Fruit fly (Drosophila melanogaster) whole organism, embryonic: ENCODE measurements around the gene CG8206.

ENCODE experiments used
- Awh ChIP-seq: fragments of 200-800 bp; sonication (Bioruptor generic); IDR thresholded peaks from 2 replicates; pipeline ENCODE4, ENCODE4 v1.3.6; 2022; ENCODE audit warnings: missing biosample characterization, missing genetic modification characterization
- B-H1 ChIP-seq: fragments of 200-800 bp; sonication (Bioruptor generic); IDR thresholded peaks from 3 replicates; pipeline ENCODE4 v1.3.6; 2022; ENCODE audit warnings: missing biosample characterization, missing genetic modification characterization
- Bdp1 ChIP-seq: fragments of 200-800 bp; sonication (Bioruptor generic); optimal IDR thresholded peaks from 3 replicates; lab custom pipeline; 2016; ENCODE audit warnings: missing biosample characterization, missing genetic modification characterization
- Bgb ChIP-seq: fragments of 200-800 bp; sonication (Bioruptor generic); IDR thresholded peaks from 2 replicates; pipeline ENCODE4 v1.3.6; 2022; ENCODE audit warnings: missing biosample characterization, missing genetic modification characterization; ENCODE audit not compliant: partially characterized antibody
- CG10274 ChIP-seq: fragments of 200-800 bp; sonication (Bioruptor generic); optimal IDR thresholded peaks from 3 replicates; lab custom pipeline; 2017; ENCODE audit warnings: missing biosample characterization, mild to moderate bottlenecking, missing genetic modification characterization
- CG10321 ChIP-seq: fragments of 200-800 bp; sonication (Bioruptor generic); IDR thresholded peaks from 2 replicates; pipeline ENCODE4 v1.3.6; 2022; ENCODE audit warnings: missing biosample characterization, missing genetic modification characterization
- CG10462 ChIP-seq: fragments of 200-800 bp; sonication (Bioruptor generic); optimal IDR thresholded peaks from 2 replicates; lab custom pipeline; 2016; ENCODE audit warnings: missing biosample characterization, missing genetic modification characterization
- CG11504 ChIP-seq: fragments of 200-800 bp; sonication (Bioruptor generic); optimal IDR thresholded peaks from 3 replicates; lab custom pipeline; 2019; ENCODE audit warnings: missing biosample characterization, mild to moderate bottlenecking, missing genetic modification characterization, moderate library complexity
- CG11723 ChIP-seq: fragments of 200-800 bp; sonication (Bioruptor generic); optimal IDR thresholded peaks from 2 replicates; lab custom pipeline; 2017; ENCODE audit warnings: missing biosample characterization, mild to moderate bottlenecking, missing genetic modification characterization
- CG13296 ChIP-seq: fragments of 200-800 bp; sonication (Bioruptor generic); optimal IDR thresholded peaks from 3 replicates; lab custom pipeline; 2018; ENCODE audit warnings: missing biosample characterization, mild to moderate bottlenecking, missing genetic modification characterization
- CG14014 ChIP-seq: fragments of 200-800 bp; sonication (Bioruptor generic); IDR thresholded peaks from 2 replicates; pipeline ENCODE4 v1.3.6; 2022; ENCODE audit warnings: missing biosample characterization, missing genetic modification characterization
- CG14860 ChIP-seq: fragments of 200-800 bp; sonication (Bioruptor generic); IDR thresholded peaks from 3 replicates; pipeline ENCODE4 v1.3.6; 2022; ENCODE audit warnings: missing biosample characterization, missing genetic modification characterization; ENCODE audit not compliant: partially characterized antibody
- CG15269 ChIP-seq: fragments of 200-800 bp; sonication (Bioruptor generic); optimal IDR thresholded peaks from 2 replicates; lab custom pipeline; 2018; ENCODE audit warnings: missing biosample characterization, mild to moderate bottlenecking, missing genetic modification characterization, moderate library complexity
- CG16779 ChIP-seq: fragments of 200-800 bp; sonication (Bioruptor generic); IDR thresholded peaks from 2 replicates; pipeline ENCODE4 v1.3.6; 2022; ENCODE audit warnings: missing biosample characterization, missing genetic modification characterization
- CG2199 ChIP-seq: fragments of 200-800 bp; sonication (Bioruptor generic); IDR thresholded peaks from 3 replicates; pipeline ENCODE4 v1.3.6; 2022; ENCODE audit warnings: missing biosample characterization, missing genetic modification characterization
- CG2875 ChIP-seq: fragments of 200-800 bp; sonication (Bioruptor generic); optimal IDR thresholded peaks from 2 replicates; lab custom pipeline; 2017; ENCODE audit warnings: missing biosample characterization, mild to moderate bottlenecking, missing genetic modification characterization, missing genetic modification reagents
- CG30431 ChIP-seq: fragments of 200-800 bp; sonication (Bioruptor generic); optimal IDR thresholded peaks from 2 replicates; lab custom pipeline; 2017; ENCODE audit warnings: missing biosample characterization, missing genetic modification characterization
- CG3407 ChIP-seq: fragments of 200-800 bp; sonication (Bioruptor generic); optimal IDR thresholded peaks from 2 replicates; lab custom pipeline; 2018; ENCODE audit warnings: missing biosample characterization, mild to moderate bottlenecking, missing genetic modification characterization
- CG4424 ChIP-seq: fragments of 200-800 bp; sonication (Bioruptor generic); optimal IDR thresholded peaks from 3 replicates; lab custom pipeline; 2016; ENCODE audit warnings: missing biosample characterization, missing genetic modification characterization
- CG6254 ChIP-seq: fragments of 200-800 bp; sonication (Bioruptor generic); optimal IDR thresholded peaks from 3 replicates; lab custom pipeline; 2017; ENCODE audit warnings: mild to moderate bottlenecking, missing biosample characterization, missing genetic modification reagents, missing genetic modification characterization
- CG7357 ChIP-seq: fragments of 200-800 bp; sonication (Bioruptor generic); IDR thresholded peaks from 3 replicates; pipeline ENCODE4 v1.3.6; 2022; ENCODE audit warnings: missing biosample characterization, missing genetic modification characterization
- CG7786 ChIP-seq: fragments of 200-800 bp; sonication (Bioruptor generic); optimal IDR thresholded peaks from 2 replicates; lab custom pipeline; 2016; ENCODE audit warnings: missing biosample characterization, missing genetic modification characterization
- CG9609 ChIP-seq: fragments of 200-800 bp; sonication (Bioruptor generic); optimal IDR thresholded peaks from 3 replicates; lab custom pipeline; 2016; ENCODE audit warnings: missing biosample characterization, missing genetic modification characterization
- CkIIα-i1 ChIP-seq: fragments of 200-800 bp; sonication (Bioruptor generic); IDR thresholded peaks from 2 replicates; pipeline ENCODE4 v1.3.6; 2022; ENCODE audit warnings: missing biosample characterization, missing genetic modification characterization
- CoRest ChIP-seq: fragments of 200-800 bp; sonication (Bioruptor generic); optimal IDR thresholded peaks from 3 replicates; lab custom pipeline; 2018; ENCODE audit warnings: missing biosample characterization, mild to moderate bottlenecking, missing genetic modification characterization, moderate library complexity
- D ChIP-seq, 2 experiments: fragments of 200-800 bp in 1 of 2; fragments of >200 bp in 1 of 2; sonication (Bioruptor generic) in 1 of 2; optimal IDR thresholded peaks; 2 replicates in 1 of 2; 3 replicates in 1 of 2; lab custom pipeline; 2017; ENCODE audit warnings: mild to moderate bottlenecking in 1 of 2, missing biosample characterization in 1 of 2, missing genetic modification characterization in 1 of 2, missing genetic modification reagents in 1 of 2
- D19B ChIP-seq: fragments of 200-800 bp; sonication (Bioruptor generic); optimal IDR thresholded peaks from 2 replicates; lab custom pipeline; 2017; ENCODE audit warnings: missing biosample characterization, mild to moderate bottlenecking, missing genetic modification characterization
- Max ChIP-seq: fragments of 200-800 bp; sonication (Bioruptor generic); optimal IDR thresholded peaks from 2 replicates; lab custom pipeline; 2016; ENCODE audit warnings: missing biosample characterization, mild to moderate bottlenecking, missing genetic modification characterization
- Nf-YB ChIP-seq: fragments of 200-800 bp; sonication (Bioruptor generic); optimal IDR thresholded peaks from 3 replicates; lab custom pipeline; 2019; ENCODE audit warnings: missing biosample characterization, mild to moderate bottlenecking, missing genetic modification characterization, moderate library complexity
- Stat92E ChIP-seq, 3 experiments: fragments of >200 bp in 2 of 3; fragments of 200-800 bp in 1 of 3; sonication (Bioruptor generic) in 1 of 3; optimal IDR thresholded peaks; 2 replicates each; lab custom pipeline; 2017 to 2019; ENCODE audit warnings: missing biosample characterization in 3 of 3, missing genetic modification characterization in 3 of 3, mild to moderate bottlenecking in 1 of 3, moderate library complexity in 1 of 3
- TFAM ChIP-seq: fragments of 200-800 bp; sonication (Bioruptor generic); optimal IDR thresholded peaks from 2 replicates; lab custom pipeline; 2017; ENCODE audit warnings: missing biosample characterization, missing genetic modification characterization, inconsistent platforms
- ab ChIP-seq: fragments of 200-800 bp; sonication (Bioruptor generic); optimal IDR thresholded peaks from 2 replicates; lab custom pipeline; 2016; ENCODE audit warnings: missing biosample characterization, missing genetic modification characterization
- ash1 ChIP-seq: fragments of 200-800 bp; sonication (Bioruptor generic); optimal IDR thresholded peaks from 2 replicates; lab custom pipeline; 2018; ENCODE audit warnings: missing biosample characterization, mild to moderate bottlenecking, missing genetic modification characterization
- dan ChIP-seq: fragments of 200-800 bp; sonication (Bioruptor generic); IDR thresholded peaks from 2 replicates; pipeline ENCODE4 v1.3.6; 2022; ENCODE audit warnings: missing biosample characterization, missing genetic modification characterization
- disco-r ChIP-seq: fragments of 200-800 bp; sonication (Bioruptor generic); optimal IDR thresholded peaks from 2 replicates; lab custom pipeline; 2016; ENCODE audit warnings: missing biosample characterization, missing genetic modification characterization
- dysf ChIP-seq: fragments of 200-800 bp; sonication (Bioruptor generic); IDR thresholded peaks from 3 replicates; pipeline ENCODE4 v1.3.6; 2022; ENCODE audit warnings: missing biosample characterization, missing genetic modification characterization
- en ChIP-seq: fragments of 200-800 bp; sonication (Bioruptor generic); optimal IDR thresholded peaks from 2 replicates; lab custom pipeline; 2016; ENCODE audit warnings: missing biosample characterization, missing genetic modification characterization
- gcm ChIP-seq: fragments of 200-800 bp; sonication (Bioruptor generic); optimal IDR thresholded peaks from 2 replicates; lab custom pipeline; 2019; ENCODE audit warnings: missing biosample characterization, mild to moderate bottlenecking, missing genetic modification characterization, moderate library complexity
- jumu ChIP-seq: fragments of 200-800 bp; sonication (Bioruptor generic); optimal IDR thresholded peaks from 3 replicates; lab custom pipeline; 2016; ENCODE audit warnings: missing biosample characterization, missing genetic modification characterization
- pho ChIP-seq: fragments of 200-800 bp; sonication (Bioruptor generic); optimal IDR thresholded peaks from 2 replicates; lab custom pipeline; 2016; ENCODE audit warnings: missing biosample characterization, missing genetic modification characterization
- pnt ChIP-seq: fragments of 200-800 bp; sonication (Bioruptor generic); optimal IDR thresholded peaks from 3 replicates; lab custom pipeline; 2016; ENCODE audit warnings: missing biosample characterization, missing genetic modification characterization
- seq ChIP-seq: fragments of 200-800 bp; sonication (Bioruptor generic); IDR thresholded peaks from 2 replicates; pipeline ENCODE4 v1.3.6; 2022; ENCODE audit warnings: missing biosample characterization, missing genetic modification characterization
- sisA ChIP-seq: fragments of 200-800 bp; sonication (Bioruptor generic); IDR thresholded peaks from 2 replicates; pipeline ENCODE4 v1.3.6; 2022; ENCODE audit warnings: missing biosample characterization, missing genetic modification characterization
- sug ChIP-seq: fragments of 200-800 bp; optimal IDR thresholded peaks from 2 replicates; lab custom pipeline; 2019; ENCODE audit warnings: missing biosample characterization, mild to moderate bottlenecking, missing genetic modification characterization, moderate library complexity
- twi ChIP-seq: fragments of 200-800 bp; optimal IDR thresholded peaks from 2 replicates; lab custom pipeline; 2019; ENCODE audit warnings: missing biosample characterization, mild to moderate bottlenecking, missing genetic modification characterization, moderate library complexity
- tx ChIP-seq: fragments of 200-800 bp; sonication (Bioruptor generic); optimal IDR thresholded peaks from 2 replicates; lab custom pipeline; 2016; ENCODE audit warnings: missing biosample characterization, missing genetic modification characterization
- unpg ChIP-seq: fragments of 200-800 bp; sonication (Bioruptor generic); optimal IDR thresholded peaks from 3 replicates; lab custom pipeline; 2018; ENCODE audit warnings: missing biosample characterization, mild to moderate bottlenecking, missing genetic modification characterization, moderate library complexity
- wek ChIP-seq: fragments of 200-800 bp; sonication (Bioruptor generic); optimal IDR thresholded peaks from 3 replicates; lab custom pipeline; 2018; ENCODE audit warnings: missing biosample characterization, mild to moderate bottlenecking, missing genetic modification characterization, moderate library complexity
- wor ChIP-seq: fragments of 200-800 bp; sonication (Bioruptor generic); IDR thresholded peaks from 2 replicates; pipeline ENCODE4 v1.3.6; 2022; ENCODE audit warnings: missing biosample characterization, missing genetic modification characterization

The CG8206 gene

dm6 chrX:15709984-15710750, 28.9 kb upstream of the CG8206 start, which contains the start of the genes CG9281 and CG15601:
TSS of gene CG9281 (minus strand) at chrX:15710539.
TSS of gene CG15601 (plus strand) at chrX:15710647.
- no peak for TF ChIP-seq ash1 (GFP tag; lab: Kevin White, UChicago)
- no peak for TF ChIP-seq D19B
- TF ChIP-seq CG4424 (GFP tag; lab: Kevin White, UChicago), result no peak
- no peak for TF ChIP-seq CG10321
- no peak for TF ChIP-seq CG15269 (tag; lab: Kevin White, UChicago)
- no peak for TF ChIP-seq Nf-YB (GFP tag; lab: Kevin White, UChicago)
- TF ChIP-seq sug (tag; lab: Kevin White, UChicago), result peak; percentile 9
- TF ChIP-seq CG30431, result no peak
- TF ChIP-seq B-H1 (GFP tag; lab: Robert Waterston, UW), result no peak
- TF ChIP-seq CG11723 (GFP tag; lab: Kevin White, UChicago), result no peak
- TF ChIP-seq CG14014 (GFP tag; lab: Robert Waterston, UW), result no peak
- no peak for TF ChIP-seq tx (GFP tag; lab: Kevin White, UChicago)
- TF ChIP-seq CkIIα-i1 (GFP tag; lab: Robert Waterston, UW), result no peak
- TF ChIP-seq wor, result no peak
- no peak for TF ChIP-seq sisA
- TF ChIP-seq CG6254 (GFP tag; lab: Kevin White, UChicago), result no peak
- no peak for TF ChIP-seq twi (tag; lab: Kevin White, UChicago)
- no peak for TF ChIP-seq CG9609
- TF ChIP-seq wek, result no peak
- no peak for TF ChIP-seq CG3407
- TF ChIP-seq CG14860 (GFP tag; lab: Robert Waterston, UW), result no peak
- peak; percentile 55 for TF ChIP-seq D (optimal IDR thresholded peaks at IDR 0.05; lab: Kevin White, UChicago)
- TF ChIP-seq D (GFP tag; optimal IDR thresholded peaks at IDR 0.05; lab: Kevin White, UChicago), result no peak
- TF ChIP-seq CG7786 (GFP tag; lab: Kevin White, UChicago), result no peak
- TF ChIP-seq CG10462 (GFP tag; lab: Kevin White, UChicago), result no peak
- TF ChIP-seq CG11504 (tag; lab: Kevin White, UChicago), result no peak
- no peak for TF ChIP-seq ab
- TF ChIP-seq CG13296, result no peak
- no peak for TF ChIP-seq unpg (GFP tag; lab: Kevin White, UChicago)
- TF ChIP-seq pho (GFP tag; lab: Kevin White, UChicago), result no peak
- no peak for TF ChIP-seq dan (GFP tag; lab: Robert Waterston, UW)
- TF ChIP-seq CG7357 (GFP tag; lab: Robert Waterston, UW), result no peak
- TF ChIP-seq Bgb (GFP tag; lab: Robert Waterston, UW), result peak; percentile 29; the same call in 1 of the 2 replicates
- TF ChIP-seq jumu (GFP tag; lab: Kevin White, UChicago), result no peak
- TF ChIP-seq seq (GFP tag; lab: Robert Waterston, UW), result 0 out of 2 replicates have a peak, but pooled peaks have one; percentile 7
- no peak for TF ChIP-seq en (GFP tag; lab: Kevin White, UChicago)
- TF ChIP-seq gcm, result no peak
- TF ChIP-seq CG2875, result no peak
- TF ChIP-seq CoRest (tag; lab: Kevin White, UChicago), result no peak
- TF ChIP-seq dysf (GFP tag; lab: Robert Waterston, UW), result peak; percentile 32; the same call in 1 of the 3 replicates
- no peak for TF ChIP-seq TFAM (GFP tag; lab: Kevin White, UChicago)
- TF ChIP-seq CG2199, result no peak
- no peak for TF ChIP-seq CG16779 (GFP tag; lab: Robert Waterston, UW)
- no peak for TF ChIP-seq Awh (GFP tag; lab: Robert Waterston, UW)
- TF ChIP-seq disco-r, result no peak
- TF ChIP-seq pnt (GFP tag; lab: Kevin White, UChicago), result no peak
- peak; percentile 87 for TF ChIP-seq Max (GFP tag; lab: Kevin White, UChicago)
- TF ChIP-seq Bdp1 (GFP tag; lab: Kevin White, UChicago), result no peak
- no peak for TF ChIP-seq Stat92E (GFP tag; optimal IDR thresholded peaks at IDR 0.05; lab: Kevin White, UChicago)
- no peak for TF ChIP-seq CG10274 (GFP tag; lab: Kevin White, UChicago)
